Worm (Caenorhabditis elegans) whole organism, L3 larva: ENCODE results near the gene nhr-173.

Experiments used
- ZK546.5 ChIP-seq: sonication (generic microtip); optimal IDR thresholded peaks from 2 replicates; lab custom pipeline; 2017; ENCODE audit warnings: missing biosample characterization, missing genetic modification characterization
- aly-2 ChIP-seq: fragments of 150-350 bp; optimal IDR thresholded peaks from 2 replicates; lab custom pipeline; 2014; ENCODE audit warnings: missing biosample characterization, missing genetic modification characterization
- ama-1 ChIP-seq: fragments of 150-350 bp; optimal IDR thresholded peaks from 2 replicates; lab custom pipeline; 2018
- ceh-16 ChIP-seq: sonication (generic microtip); optimal IDR thresholded peaks from 2 replicates; lab custom pipeline; 2017; ENCODE audit warnings: missing biosample characterization, missing genetic modification characterization
- ceh-28 ChIP-seq: fragments of 150-350 bp; optimal IDR thresholded peaks from 2 replicates; lab custom pipeline; 2014; ENCODE audit warnings: missing biosample characterization, missing genetic modification reagents, missing genetic modification characterization
- daf-12 ChIP-seq: fragments of 150-350 bp; optimal IDR thresholded peaks from 2 replicates; lab custom pipeline; 2014; ENCODE audit warnings: missing biosample characterization, missing genetic modification reagents, missing genetic modification characterization
- egl-27 ChIP-seq: sonication (generic microtip); optimal IDR thresholded peaks from 4 replicates; lab custom pipeline; 2017; ENCODE audit warnings: missing biosample characterization, missing genetic modification reagents, missing genetic modification characterization
- egl-5 ChIP-seq: fragments of 150-350 bp; optimal IDR thresholded peaks from 2 replicates; lab custom pipeline; 2017; ENCODE audit warnings: missing biosample characterization, missing genetic modification reagents, missing genetic modification characterization, inconsistent platforms
- elt-1 ChIP-seq: fragments of 150-350 bp; optimal IDR thresholded peaks from 2 replicates; lab custom pipeline; 2014; ENCODE audit warnings: missing biosample characterization, missing genetic modification characterization
- elt-2 ChIP-seq: sonication (generic microtip); optimal IDR thresholded peaks from 2 replicates; lab custom pipeline; 2016; ENCODE audit warnings: missing genetic modification reagents, mild to moderate bottlenecking, missing genetic modification characterization, missing compliant biosample characterization
- elt-3 ChIP-seq, 3 experiments: fragments of 150-350 bp in 1 of 3; sonication (generic microtip) in 2 of 3; optimal IDR thresholded peaks; 2 replicates in 2 of 3; 4 replicates in 1 of 3; lab custom pipeline; 2014 to 2017; ENCODE audit warnings: missing biosample characterization in 3 of 3, missing genetic modification characterization in 3 of 3
- eor-1 ChIP-seq, 2 experiments: fragments of 150-350 bp; optimal IDR thresholded peaks; 2 replicates each; lab custom pipeline; 2014 to 2018; ENCODE audit warnings: missing biosample characterization in 2 of 2, missing genetic modification characterization in 2 of 2
- fkh-10 ChIP-seq: sonication (generic microtip); optimal IDR thresholded peaks from 2 replicates; lab custom pipeline; 2017; ENCODE audit warnings: missing biosample characterization, missing genetic modification reagents, missing genetic modification characterization
- fos-1 ChIP-seq: fragments of 150-350 bp; optimal IDR thresholded peaks from 2 replicates; lab custom pipeline; 2014; ENCODE audit warnings: missing biosample characterization, missing genetic modification characterization
- hmg-11 ChIP-seq: sonication (generic microtip); optimal IDR thresholded peaks from 2 replicates; lab custom pipeline; 2016; ENCODE audit warnings: missing genetic modification characterization, missing compliant biosample characterization
- jun-1 ChIP-seq: fragments of 150-350 bp; optimal IDR thresholded peaks from 2 replicates; lab custom pipeline; 2014; ENCODE audit warnings: missing biosample characterization, missing genetic modification reagents, missing genetic modification characterization
- lin-15B ChIP-seq: fragments of 150-350 bp; optimal IDR thresholded peaks from 2 replicates; lab custom pipeline; 2014; ENCODE audit warnings: missing biosample characterization, missing genetic modification characterization
- mml-1 ChIP-seq: fragments of 150-350 bp; sonication (generic microtip); optimal IDR thresholded peaks from 3 replicates; lab custom pipeline; 2014; ENCODE audit warnings: missing biosample characterization, missing genetic modification characterization
- nfya-1 ChIP-seq: sonication (generic microtip); optimal IDR thresholded peaks from 2 replicates; lab custom pipeline; 2017; ENCODE audit warnings: missing genetic modification characterization, mild to moderate bottlenecking, missing compliant biosample characterization, antibody characterized with exemption, moderate library complexity; ENCODE audit not compliant: insufficient read depth
- nhr-23 ChIP-seq: fragments of 150-350 bp; optimal IDR thresholded peaks from 2 replicates; lab custom pipeline; 2014; ENCODE audit warnings: missing biosample characterization, missing genetic modification reagents, missing genetic modification characterization
- nhr-25 ChIP-seq: sonication (generic microtip); optimal IDR thresholded peaks from 2 replicates; lab custom pipeline; 2017; ENCODE audit warnings: missing biosample characterization, missing genetic modification characterization
- nhr-28 ChIP-seq: fragments of 150-350 bp; optimal IDR thresholded peaks from 2 replicates; lab custom pipeline; 2014; ENCODE audit warnings: missing biosample characterization, missing genetic modification characterization
- nhr-43 ChIP-seq: sonication (generic microtip); optimal IDR thresholded peaks from 2 replicates; lab custom pipeline; 2016; ENCODE audit warnings: mild to moderate bottlenecking, missing genetic modification characterization, missing compliant biosample characterization; ENCODE audit not compliant: poor library complexity, severe bottlenecking
- nhr-67 ChIP-seq: fragments of 150-350 bp; optimal IDR thresholded peaks from 2 replicates; lab custom pipeline; 2014; ENCODE audit warnings: missing biosample characterization, missing genetic modification characterization
- nhr-77 ChIP-seq: fragments of 150-350 bp; optimal IDR thresholded peaks from 2 replicates; lab custom pipeline; 2014; ENCODE audit warnings: missing biosample characterization, missing genetic modification characterization
- pha-4 ChIP-seq: fragments of 150-350 bp; optimal IDR thresholded peaks from 2 replicates; lab custom pipeline; 2014; ENCODE audit warnings: missing biosample characterization, missing genetic modification reagents, missing genetic modification characterization
- sea-2 ChIP-seq: fragments of 150-350 bp; sonication (generic microtip); optimal IDR thresholded peaks from 4 replicates; lab custom pipeline; 2014; ENCODE audit warnings: missing biosample characterization, missing genetic modification reagents, missing genetic modification characterization
- skn-1 ChIP-seq: fragments of 150-350 bp; optimal IDR thresholded peaks from 2 replicates; lab custom pipeline; 2014; ENCODE audit warnings: missing biosample characterization, missing genetic modification characterization
- snpc-4 ChIP-seq: fragments of 150-350 bp; optimal IDR thresholded peaks from 2 replicates; lab custom pipeline; 2014; ENCODE audit warnings: missing biosample characterization, missing genetic modification characterization
- unc-62 ChIP-seq: fragments of 150-350 bp; sonication (generic microtip); optimal IDR thresholded peaks from 4 replicates; lab custom pipeline; 2014; ENCODE audit warnings: missing biosample characterization, missing genetic modification reagents, missing genetic modification characterization
- zag-1 ChIP-seq: fragments of 150-350 bp; optimal IDR thresholded peaks from 2 replicates; lab custom pipeline; 2014; ENCODE audit warnings: missing biosample characterization, missing genetic modification characterization
- ztf-11 ChIP-seq: fragments of 150-350 bp; optimal IDR thresholded peaks from 2 replicates; lab custom pipeline; 2014; ENCODE audit warnings: missing biosample characterization, missing genetic modification characterization

The nhr-173 gene

ce11 chrX:6618712-6619111 is 36.6 kb upstream of the nhr-173 start, which contains the start of gene kqt-1:
Gene kqt-1 (plus strand): TSS chrX:6619012.
- TF ChIP-seq pha-4 (tag; lab: Kevin White, UChicago) (peak; percentile 26), ama-1 (lab: Kevin White, UChicago) (no peak)

- TF ChIP-seq nhr-25 (tag; lab: Kevin White, UChicago) (no peak), daf-12 (tag; lab: Kevin White, UChicago) (no peak), eor-1 (tag; optimal IDR thresholded peaks at IDR 0.05; lab: Kevin White, UChicago) (no peak), nhr-23 (tag; lab: Kevin White, UChicago) (no peak), nhr-28 (tag; lab: Kevin White, UChicago) (no peak), egl-27 (tag; lab: Kevin White, UChicago) (no peak), ZK546.5 (tag; lab: Kevin White, UChicago) (no peak), nhr-43 (tag; lab: Kevin White, UChicago) (no peak), snpc-4 (no peak), ceh-28 (tag; lab: Kevin White, UChicago) (no peak)
These were observed 32.6 kb upstream of the nhr-173 start, which contains the start of gene clec-266 for ce11 chrX:6622552-6623236. Gene clec-266 (minus strand): TSS chrX:6622915.

ce11 chrX:6625275-6625674 is 30.1 kb upstream of the nhr-173 start:
- TF ChIP-seq zag-1 (no peak), elt-1 (no peak), sea-2 (GFP tag; lab: Kevin White, UChicago) (no peak)

- TF ChIP-seq nfya-1 (tag; lab: Kevin White, UChicago) (no peak), sea-2 (GFP tag; lab: Kevin White, UChicago) (no peak), snpc-4 (no peak), zag-1 (no peak), ztf-11 (tag; lab: Kevin White, UChicago) (no peak), elt-2 (no peak), ceh-16 (tag; lab: Kevin White, UChicago) (no peak), eor-1 (tag; optimal IDR thresholded peaks at IDR 0.05; lab: Kevin White, UChicago) (no peak), nhr-25 (tag; lab: Kevin White, UChicago) (no peak), pha-4 (tag; lab: Kevin White, UChicago) (no peak)
These were observed 24.7 kb upstream of the nhr-173 start for ce11 chrX:6630645-6631044.

ce11 chrX:6631437-6631836 is 23.9 kb upstream of the nhr-173 start, which contains the start of gene aexr-2:
Gene aexr-2 (minus strand): TSS chrX:6631537.
- no peak for TF ChIP-seq jun-1 (tag; lab: Kevin White, UChicago)
- TF ChIP-seq hmg-11 (tag; lab: Kevin White, UChicago) = no peak
- no peak for TF ChIP-seq skn-1 (tag; lab: Kevin White, UChicago)
- no peak for TF ChIP-seq mml-1
- TF ChIP-seq egl-5 (tag; lab: Kevin White, UChicago) = no peak
- no peak for TF ChIP-seq nhr-67 (tag; lab: Kevin White, UChicago)
- no peak for TF ChIP-seq nhr-25 (tag; lab: Kevin White, UChicago)
- no peak for TF ChIP-seq aly-2 (tag; lab: Kevin White, UChicago)
- TF ChIP-seq nhr-77 = no peak
- TF ChIP-seq fkh-10 (GFP tag; lab: Kevin White, UChicago) = no peak
- TF ChIP-seq ZK546.5 (tag; lab: Kevin White, UChicago) = no peak
- no peak for TF ChIP-seq pha-4 (tag; lab: Kevin White, UChicago)
- TF ChIP-seq daf-12 (tag; lab: Kevin White, UChicago) = no peak
- no peak for TF ChIP-seq lin-15B (tag; lab: Kevin White, UChicago)
- TF ChIP-seq fos-1 (tag; lab: Kevin White, UChicago) = no peak
- no peak for TF ChIP-seq unc-62 (GFP tag; lab: Kevin White, UChicago)
- TF ChIP-seq snpc-4 = no peak
- TF ChIP-seq elt-1 = no peak

ce11 chrX:6635173-6635572 is 20.2 kb upstream of the nhr-173 start, which contains the start of gene aexr-1:
Gene aexr-1 (minus strand): TSS chrX:6635273.
- no peak for TF ChIP-seq elt-3 (tag; optimal IDR thresholded peaks at IDR 0.05; lab: Kevin White, UChicago)
- TF ChIP-seq daf-12 (tag; lab: Kevin White, UChicago) = no peak
- TF ChIP-seq, all 47 proteins: peak for 0
